Fruit fly (Drosophila melanogaster): ENCODE results near the gene Rheb.

Rheb gene

dm6 chr3R:5568590-5568989 is at the start of gene Rheb, which contains the start of gene CG2931 (continued):
- TF ChIP-seq CG10565 (GFP tag; optimal IDR thresholded peaks at IDR 0.05) = no peak
- 0 out of 3 replicates have a peak, but pooled peaks have one; percentile 21 for TF ChIP-seq CG11695 (GFP tag; IDR thresholded peaks at IDR 0.05)
- no peak for TF ChIP-seq Eip74EF (GFP tag; optimal IDR thresholded peaks at IDR 0.05)
- peak; percentile 39 for TF ChIP-seq grn (GFP tag; optimal IDR thresholded peaks at IDR 0.05)
- TF ChIP-seq CG2199 (GFP tag; IDR thresholded peaks at IDR 0.05) = 0 out of 3 replicates have a peak, but pooled peaks have one; percentile 12
- peak; percentile 69 for TF ChIP-seq CG6689 (GFP tag; IDR thresholded peaks at IDR 0.05)
- no peak for TF ChIP-seq cad (GFP tag; optimal IDR thresholded peaks at IDR 0.05)
- TF ChIP-seq phol (tag; optimal IDR thresholded peaks at IDR 0.05) = peak; percentile 82
- peak; percentile 45 for TF ChIP-seq CG17385 (GFP tag; optimal IDR thresholded peaks at IDR 0.05)
- TF ChIP-seq CG31388 (GFP tag; optimal IDR thresholded peaks at IDR 0.05) = no peak
- TF ChIP-seq tup (GFP tag; optimal IDR thresholded peaks at IDR 0.05) = peak; percentile 48
- TF ChIP-seq run (tag; optimal IDR thresholded peaks at IDR 0.05) = no peak
- peak; percentile 41 for TF ChIP-seq MESR4 (GFP tag; optimal IDR thresholded peaks at IDR 0.05)
- TF ChIP-seq tap (tag; optimal IDR thresholded peaks at IDR 0.05) = peak; percentile 48
- TF ChIP-seq Hmx (GFP tag; optimal IDR thresholded peaks at IDR 0.05) = peak; percentile 48
- no peak for TF ChIP-seq ftz-f1 (GFP tag; optimal IDR thresholded peaks at IDR 0.05)
- peak; percentile 83 for TF ChIP-seq CG16813 (GFP tag; IDR thresholded peaks at IDR 0.05; ENCODE audit: partially characterized antibody)
- no peak for TF ChIP-seq jing (GFP tag; optimal IDR thresholded peaks at IDR 0.05)
- peak; percentile 19 for TF ChIP-seq exex (tag; optimal IDR thresholded peaks at IDR 0.05)
- peak; percentile 69 for TF ChIP-seq unpg (GFP tag; optimal IDR thresholded peaks at IDR 0.05)
- TF ChIP-seq CG10321 (GFP tag; IDR thresholded peaks at IDR 0.05) = no peak
- peak; percentile 24 for TF ChIP-seq ERR (GFP tag; optimal IDR thresholded peaks at IDR 0.05)
- TF ChIP-seq odd (GFP tag; optimal IDR thresholded peaks at IDR 0.05) = no peak
- no peak for TF ChIP-seq shn (GFP tag; optimal IDR thresholded peaks at IDR 0.05)
- TF ChIP-seq abd-A (tag; optimal IDR thresholded peaks at IDR 0.05) = no peak
- peak; percentile 78 for TF ChIP-seq unc-4 (GFP tag; IDR thresholded peaks at IDR 0.05; ENCODE audit: partially characterized antibody)
- no peak for TF ChIP-seq CG7963 (GFP tag; IDR thresholded peaks at IDR 0.05; ENCODE audit: partially characterized antibody)
- TF ChIP-seq gem (tag; optimal IDR thresholded peaks at IDR 0.05) = peak; percentile 84
- no peak for TF ChIP-seq Vsx1 (GFP tag; optimal IDR thresholded peaks at IDR 0.05)
- TF ChIP-seq CG2129 (GFP tag; IDR thresholded peaks at IDR 0.05; ENCODE audit: partially characterized antibody) = peak; percentile 66
- no peak for TF ChIP-seq CG3065 (GFP tag; optimal IDR thresholded peaks at IDR 0.05)
- TF ChIP-seq CG6813 (GFP tag; optimal IDR thresholded peaks at IDR 0.05) = no peak
- TF ChIP-seq HLH54F (GFP tag; optimal IDR thresholded peaks at IDR 0.05) = peak; percentile 46
- TF ChIP-seq CG34376 (GFP tag; optimal IDR thresholded peaks at IDR 0.05) = no peak
- TF ChIP-seq onecut (GFP tag; IDR thresholded peaks at IDR 0.05) = peak; percentile 84
- TF ChIP-seq gsb-n (tag; optimal IDR thresholded peaks at IDR 0.05) = peak; percentile 29
- no peak for TF ChIP-seq Hr78 (GFP tag; optimal IDR thresholded peaks at IDR 0.05)
- no peak for TF ChIP-seq CG2889 (GFP tag; IDR thresholded peaks at IDR 0.05)
- TF ChIP-seq Side (GFP tag; optimal IDR thresholded peaks at IDR 0.05) = no peak
- TF ChIP-seq CG10366 (GFP tag; IDR thresholded peaks at IDR 0.05) = peak; percentile 70
- TF ChIP-seq CG15073 (GFP tag; optimal IDR thresholded peaks at IDR 0.05) = no peak
- TF ChIP-seq fd96Cb (tag; optimal IDR thresholded peaks at IDR 0.05) = peak; percentile 48
- TF ChIP-seq sc (optimal IDR thresholded peaks at IDR 0.05) = no peak
- TF ChIP-seq sc (GFP tag; optimal IDR thresholded peaks at IDR 0.05) = no peak
- peak; percentile 65; the same call in 1 of the 3 replicates for TF ChIP-seq CG17361 (GFP tag; IDR thresholded peaks at IDR 0.05)
- peak; percentile 35 for TF ChIP-seq Dp (GFP tag; optimal IDR thresholded peaks at IDR 0.05)
- peak; percentile 49 for TF ChIP-seq CG10543 (GFP tag; optimal IDR thresholded peaks at IDR 0.05)
- no peak for TF ChIP-seq pb (GFP tag; optimal IDR thresholded peaks at IDR 0.05)
- no peak for TF ChIP-seq ato (GFP tag; IDR thresholded peaks at IDR 0.05; ENCODE audit: partially characterized antibody)
- no peak for TF ChIP-seq CG12219 (GFP tag; optimal IDR thresholded peaks at IDR 0.05)
